Fruit fly (Drosophila melanogaster): ENCODE results near the gene GstD2.

GstD2 gene

DNA sequence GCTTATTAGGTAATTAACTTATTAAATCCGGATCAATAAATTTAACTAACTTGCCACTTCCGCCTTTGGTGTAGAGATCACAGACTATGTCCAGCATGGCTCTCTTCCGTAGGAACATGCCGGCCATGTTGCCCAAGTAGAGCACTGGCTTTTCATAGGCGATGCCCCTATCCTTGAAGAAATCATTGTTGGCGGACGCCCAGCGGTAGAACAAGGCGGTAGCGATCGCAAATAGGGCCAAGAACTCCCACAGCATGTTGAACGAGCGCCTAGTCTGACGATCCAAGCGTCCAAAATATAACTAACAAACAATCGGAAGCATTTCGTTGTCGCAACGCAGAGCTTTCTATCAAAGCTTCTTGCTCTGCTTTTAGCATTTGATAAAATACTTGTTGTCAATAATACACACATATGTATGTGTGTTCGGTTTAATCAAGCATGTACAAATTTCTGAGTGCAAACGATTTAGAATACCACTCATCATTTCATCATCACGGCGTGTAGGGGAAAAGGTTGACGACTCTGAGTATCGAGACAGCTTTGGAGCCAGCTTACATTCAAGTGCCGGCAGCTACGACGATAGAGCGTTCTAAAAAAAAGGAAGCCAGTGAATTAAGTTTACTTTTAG, 27.0 kb downstream of the GstD2 start, which contains the start of gene Cyp9f3 (continued):
- TF ChIP-seq sens (GFP tag) (peak; percentile 1), Atf6 (GFP tag; IDR thresholded peaks at IDR 0.05) (0 out of 2 replicates have a peak, but pooled peaks have one; percentile 7), CG34376 (GFP tag; optimal IDR thresholded peaks at IDR 0.05) (peak; percentile 96), chinmo (GFP tag; IDR thresholded peaks at IDR 0.05; ENCODE audit: partially characterized antibody) (0 out of 4 replicates have a peak, but pooled peaks have one; percentile 43)

DNA sequence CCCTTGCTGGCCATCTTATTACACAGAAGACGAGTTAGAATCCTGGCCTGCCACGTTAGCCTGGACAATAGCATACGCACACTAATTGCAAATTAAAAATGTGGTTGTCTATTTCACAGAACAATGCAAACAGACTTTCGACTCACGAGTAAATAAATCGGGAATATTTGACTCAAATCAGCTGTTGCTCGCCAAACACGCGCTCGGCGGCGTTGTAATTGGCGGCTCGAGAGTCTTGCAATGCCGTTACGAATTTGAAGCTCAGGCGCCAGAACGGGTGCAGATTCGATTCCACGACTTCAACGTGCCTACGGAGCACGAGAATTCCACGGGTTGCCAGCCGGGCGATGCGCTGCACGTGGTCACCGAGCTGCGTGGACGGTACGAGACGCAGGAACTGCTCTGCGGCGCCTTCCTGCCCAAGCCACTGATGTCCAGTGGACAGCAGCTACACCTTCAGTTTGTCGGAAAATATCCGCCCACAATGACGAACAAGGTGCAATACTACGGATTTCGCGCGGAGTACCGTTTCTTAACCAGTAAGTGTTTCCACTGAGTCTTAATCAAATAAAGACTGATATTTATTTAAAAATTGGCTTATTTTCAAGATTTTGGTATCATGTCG, 30.0 kb downstream of the GstD2 start, which contains the start of gene DNAlig3:
TSS of gene DNAlig3 (minus strand) at position 168 of the 625 bp plus-strand sequence.
- TF ChIP-seq sim (GFP tag; IDR thresholded peaks at IDR 0.05), result no peak
- no peak for TF ChIP-seq z (GFP tag; IDR thresholded peaks at IDR 0.05)
- no peak for TF ChIP-seq Atf3 (GFP tag; optimal IDR thresholded peaks at IDR 0.05)
- TF ChIP-seq CG12744 (GFP tag; optimal IDR thresholded peaks at IDR 0.05), result no peak
- no peak for TF ChIP-seq CG2712 (tag; optimal IDR thresholded peaks at IDR 0.05)
- TF ChIP-seq Dfd (GFP tag; optimal IDR thresholded peaks at IDR 0.05), result no peak
- TF ChIP-seq CG1647 (GFP tag; optimal IDR thresholded peaks at IDR 0.05), result no peak
- no peak for TF ChIP-seq CG31441 (GFP tag; IDR thresholded peaks at IDR 0.05)
- no peak for TF ChIP-seq Rfx (GFP tag; IDR thresholded peaks at IDR 0.05)
- TF ChIP-seq corto (GFP tag; optimal IDR thresholded peaks at IDR 0.05), result no peak
- peak in 1 of 2 experiments; percentile 10 for TF ChIP-seq Pdp1 (GFP tag; optimal IDR thresholded peaks at IDR 0.05)
- TF ChIP-seq tll (GFP tag; optimal IDR thresholded peaks at IDR 0.05), result peak in 1 of 2 experiments; percentile 62
- TF ChIP-seq p53 (GFP tag; optimal IDR thresholded peaks at IDR 0.05), result no peak
- peak; percentile 1 for TF ChIP-seq kah (GFP tag; optimal IDR thresholded peaks at IDR 0.05)
- no peak for TF ChIP-seq CG3407 (GFP tag; optimal IDR thresholded peaks at IDR 0.05)
- TF ChIP-seq CrebB (tag; optimal IDR thresholded peaks at IDR 0.05), result no peak
- TF ChIP-seq en (GFP tag; optimal IDR thresholded peaks at IDR 0.05), result no peak
- no peak for TF ChIP-seq Stat92E (GFP tag; optimal IDR thresholded peaks at IDR 0.05)
- TF ChIP-seq Nf-YA (GFP tag; IDR thresholded peaks at IDR 0.05), result peak; percentile 23; the same call in 1 of the 2 replicates
- TF ChIP-seq scrt (GFP tag; optimal IDR thresholded peaks at IDR 0.05), result peak; percentile 53
- peak; percentile 68 for TF ChIP-seq pzg (GFP tag; optimal IDR thresholded peaks at IDR 0.05)
- TF ChIP-seq Bgb (GFP tag; IDR thresholded peaks at IDR 0.05; ENCODE audit: partially characterized antibody), result peak; percentile 33; the same call in 1 of the 2 replicates
- TF ChIP-seq zfh1 (GFP tag; IDR thresholded peaks at IDR 0.05), result no peak
- no peak for TF ChIP-seq danr (GFP tag; IDR thresholded peaks at IDR 0.05)
- TF ChIP-seq Kr (GFP tag; optimal IDR thresholded peaks at IDR 0.05), result no peak
- no peak for TF ChIP-seq CG2889 (GFP tag; IDR thresholded peaks at IDR 0.05)
- TF ChIP-seq CG4854 (GFP tag; optimal IDR thresholded peaks at IDR 0.05), result no peak
- no peak for TF ChIP-seq CG10267 (tag; optimal IDR thresholded peaks at IDR 0.05)
- TF ChIP-seq mirr (GFP tag; optimal IDR thresholded peaks at IDR 0.05), result no peak
- TF ChIP-seq CG12299 (tag; optimal IDR thresholded peaks at IDR 0.05), result no peak
- TF ChIP-seq usp (GFP tag; optimal IDR thresholded peaks at IDR 0.05), result no peak
- peak; percentile 49; the same call in 1 of the 3 replicates for TF ChIP-seq ci (GFP tag; IDR thresholded peaks at IDR 0.05)
- TF ChIP-seq Dp (GFP tag; optimal IDR thresholded peaks at IDR 0.05), result peak; percentile 86
- no peak for TF ChIP-seq emc (GFP tag; optimal IDR thresholded peaks at IDR 0.05)
- no peak for TF ChIP-seq CoRest (tag; optimal IDR thresholded peaks at IDR 0.05)
- TF ChIP-seq hth (optimal IDR thresholded peaks at IDR 0.05), result no peak
- no peak for TF ChIP-seq CG14965 (GFP tag; optimal IDR thresholded peaks at IDR 0.05; ENCODE audit: borderline replicate concordance)
- TF ChIP-seq pan (optimal IDR thresholded peaks at IDR 0.05), result no peak
- TF ChIP-seq pan (GFP tag; optimal IDR thresholded peaks at IDR 0.05 in 1 of 2, IDR thresholded peaks at IDR 0.05 in 1 of 2), result no peak
- TF ChIP-seq tgo (GFP tag; IDR thresholded peaks at IDR 0.05), result no peak
- peak; percentile 61; the same call in 1 of the 3 replicates for TF ChIP-seq Doc3 (GFP tag; IDR thresholded peaks at IDR 0.05; ENCODE audit: partially characterized antibody)
- no peak for TF ChIP-seq CG15601 (tag; optimal IDR thresholded peaks at IDR 0.05)
- no peak for TF ChIP-seq CG10147 (GFP tag; optimal IDR thresholded peaks at IDR 0.05)

Data from whole organism, embryonic.